Worm (Caenorhabditis elegans) whole organism, L4 larva: ENCODE measurements around the gene srxa-6.
A peak's percentile ranks its signal among the peaks of the same experiment; 100 is the strongest.

Experiments
- F37D6.2 ChIP-seq: sonication (generic microtip); optimal IDR thresholded peaks from 2 replicates; lab custom pipeline; 2016; ENCODE audit warnings: mild to moderate bottlenecking, missing genetic modification characterization, missing compliant biosample characterization
- T20F7.1 ChIP-seq: fragments of 200-800 bp; sonication (Bioruptor generic); optimal IDR thresholded peaks from 2 replicates; lab custom pipeline; 2018; ENCODE audit warnings: mild to moderate bottlenecking, missing genetic modification characterization, missing compliant biosample characterization
- Y105C5A.15 ChIP-seq: fragments of 200-800 bp; sonication (Bioruptor generic); IDR thresholded peaks from 2 replicates; pipeline ENCODE4 v1.3.6; 2022; ENCODE audit warnings: missing genetic modification characterization, missing compliant biosample characterization
- aha-1 ChIP-seq: fragments of 150-350 bp; peaks from one replicate; lab custom pipeline; 2014; ENCODE audit warnings: missing biosample characterization, missing genetic modification characterization
- aly-2 ChIP-seq: sonication (generic microtip); optimal IDR thresholded peaks from 2 replicates; lab custom pipeline; 2018; ENCODE audit warnings: missing biosample characterization, missing genetic modification characterization
- arid-1 ChIP-seq: fragments of 200-800 bp; sonication (Bioruptor generic); conservative IDR thresholded peaks from 2 replicates; pipeline ENCODE4 v1.3.6; 2022; ENCODE audit warnings: missing genetic modification reagents, missing genetic modification characterization, missing compliant biosample characterization
- ceh-28 ChIP-seq: fragments of 150-350 bp; optimal IDR thresholded peaks from 2 replicates; lab custom pipeline; 2014; ENCODE audit warnings: missing biosample characterization, missing genetic modification reagents, missing genetic modification characterization
- ctbp-1 ChIP-seq: fragments of 200-800 bp; sonication (Bioruptor generic); IDR thresholded peaks from 2 replicates; pipeline ENCODE4 v1.3.6; 2022; ENCODE audit warnings: missing genetic modification reagents, missing genetic modification characterization, missing compliant biosample characterization
- daf-16 ChIP-seq, 3 experiments: sonication (generic microtip); optimal IDR thresholded peaks; 2 replicates each; lab custom pipeline; 2016 to 2017; ENCODE audit warnings: missing genetic modification characterization in 3 of 3, missing genetic modification reagents in 3 of 3, mild to moderate bottlenecking in 2 of 3, missing compliant biosample characterization in 2 of 3, missing biosample characterization in 1 of 3, moderate library complexity in 1 of 3
- daf-19 ChIP-seq: fragments of 200-800 bp; sonication (Bioruptor generic); conservative IDR thresholded peaks from 2 replicates; pipeline ENCODE4 v1.3.6; 2022; ENCODE audit warnings: missing genetic modification characterization, missing compliant biosample characterization
- dmd-6 ChIP-seq: fragments of 200-800 bp; sonication (Bioruptor generic); IDR thresholded peaks from 2 replicates; pipeline ENCODE4 v1.3.6; 2022; ENCODE audit warnings: missing genetic modification reagents, missing genetic modification characterization, missing compliant biosample characterization
- dmd-8 ChIP-seq: fragments of 200-800 bp; sonication (Bioruptor generic); IDR thresholded peaks from 2 replicates; pipeline ENCODE4 v1.3.6; 2022; ENCODE audit warnings: missing genetic modification characterization, missing compliant biosample characterization
- duxl-1 ChIP-seq: sonication (generic microtip); optimal IDR thresholded peaks from 2 replicates; lab custom pipeline; 2016; ENCODE audit warnings: mild to moderate bottlenecking, missing genetic modification characterization, moderate library complexity, missing compliant biosample characterization; ENCODE audit not compliant: poor library complexity
- dve-1 ChIP-seq: sonication (generic microtip); optimal IDR thresholded peaks from 2 replicates; lab custom pipeline; 2017; ENCODE audit warnings: antibody characterized with exemption, mild to moderate bottlenecking, missing genetic modification characterization, missing compliant biosample characterization; ENCODE audit not compliant: insufficient read depth
- egl-43 ChIP-seq: fragments of 200-800 bp; sonication (Bioruptor generic); IDR thresholded peaks from 2 replicates; pipeline ENCODE4 v1.3.6; 2022; ENCODE audit warnings: missing genetic modification reagents, missing genetic modification characterization, missing compliant biosample characterization
- hlh-11 ChIP-seq: fragments of 200-800 bp; sonication (Bioruptor generic); optimal IDR thresholded peaks from 2 replicates; lab custom pipeline; 2018; ENCODE audit warnings: mild to moderate bottlenecking, missing genetic modification characterization, missing compliant biosample characterization
- hlh-30 ChIP-seq: sonication (generic microtip); optimal IDR thresholded peaks from 2 replicates; lab custom pipeline; 2017; ENCODE audit warnings: antibody characterized with exemption, mild to moderate bottlenecking, missing genetic modification characterization, missing compliant biosample characterization; ENCODE audit not compliant: insufficient read depth
- hmg-1.1 ChIP-seq: fragments of 200-800 bp; sonication (Bioruptor generic); IDR thresholded peaks from 2 replicates; pipeline ENCODE4 v1.3.6; 2022; ENCODE audit warnings: missing genetic modification reagents, missing genetic modification characterization, missing compliant biosample characterization
- jun-1 ChIP-seq: fragments of 150-350 bp; optimal IDR thresholded peaks from 2 replicates; lab custom pipeline; 2014; ENCODE audit warnings: missing biosample characterization, missing genetic modification reagents, missing genetic modification characterization
- lim-7 ChIP-seq: fragments of 200-800 bp; sonication (Bioruptor generic); IDR thresholded peaks from 2 replicates; pipeline ENCODE4 v1.3.6; 2022; ENCODE audit warnings: missing genetic modification characterization, missing compliant biosample characterization
- lin-13 ChIP-seq: fragments of 150-350 bp; optimal IDR thresholded peaks from 2 replicates; lab custom pipeline; 2014; ENCODE audit warnings: missing biosample characterization, missing genetic modification reagents, missing genetic modification characterization
- lin-39 ChIP-seq: fragments of 150-350 bp; optimal IDR thresholded peaks from 2 replicates; lab custom pipeline; 2014; ENCODE audit warnings: missing biosample characterization, missing genetic modification reagents, missing genetic modification characterization
- lsy-2 ChIP-seq, 2 experiments: fragments of 150-350 bp in 1 of 2; sonication (generic microtip) in 1 of 2; optimal IDR thresholded peaks; 2 replicates each; lab custom pipeline; 2014 to 2017; ENCODE audit warnings: missing biosample characterization in 2 of 2, missing genetic modification characterization in 2 of 2
- madf-5 ChIP-seq, 2 experiments: fragments of 200-800 bp; sonication (Bioruptor generic); IDR thresholded peaks; 2 replicates each; pipeline ENCODE4 v1.3.6; 2022; ENCODE audit warnings: missing compliant biosample characterization in 2 of 2, missing genetic modification characterization in 2 of 2
- mdl-1 ChIP-seq, 2 experiments: fragments of 150-350 bp in 1 of 2; sonication (generic microtip) in 1 of 2; optimal IDR thresholded peaks; 2 replicates each; lab custom pipeline; 2014 to 2017; ENCODE audit warnings: missing biosample characterization in 2 of 2, missing genetic modification characterization in 2 of 2
- mep-1 ChIP-seq: fragments of 150-350 bp; sonication (generic microtip); optimal IDR thresholded peaks from 3 replicates; lab custom pipeline; 2014; ENCODE audit warnings: missing biosample characterization, missing genetic modification characterization
- mes-2 ChIP-seq: sonication (generic microtip); optimal IDR thresholded peaks from 2 replicates; lab custom pipeline; 2016; ENCODE audit warnings: missing genotype, mild to moderate bottlenecking, missing genetic modification characterization, missing compliant biosample characterization; ENCODE audit not compliant: poor library complexity, severe bottlenecking
- nhr-11 ChIP-seq: fragments of 150-350 bp; optimal IDR thresholded peaks from 2 replicates; lab custom pipeline; 2014; ENCODE audit warnings: missing biosample characterization, missing genetic modification characterization
- nhr-111 ChIP-seq: fragments of 200-800 bp; sonication (Bioruptor generic); optimal IDR thresholded peaks from 2 replicates; lab custom pipeline; 2018; ENCODE audit warnings: mild to moderate bottlenecking, missing genetic modification characterization, missing compliant biosample characterization
- nhr-25 ChIP-seq: sonication (generic microtip); optimal IDR thresholded peaks from 2 replicates; lab custom pipeline; 2017; ENCODE audit warnings: missing genetic modification characterization, mild to moderate bottlenecking, missing compliant biosample characterization, antibody characterized with exemption, moderate library complexity, borderline replicate concordance; ENCODE audit not compliant: insufficient read depth
- nhr-48 ChIP-seq: sonication (generic microtip); optimal IDR thresholded peaks from 2 replicates; lab custom pipeline; 2016; ENCODE audit warnings: mild to moderate bottlenecking, missing genetic modification characterization, missing compliant biosample characterization
- nhr-6 ChIP-seq: fragments of 150-350 bp; optimal IDR thresholded peaks from 2 replicates; lab custom pipeline; 2014; ENCODE audit warnings: missing biosample characterization, missing genetic modification characterization
- rbr-2 ChIP-seq: sonication (generic microtip); optimal IDR thresholded peaks from 2 replicates; lab custom pipeline; 2016; ENCODE audit warnings: missing genotype, missing genetic modification characterization, missing compliant biosample characterization
- skn-1 ChIP-seq: fragments of 150-350 bp; optimal IDR thresholded peaks from 2 replicates; lab custom pipeline; 2014; ENCODE audit warnings: missing biosample characterization, missing genetic modification characterization
- snpc-1.2 ChIP-seq: fragments of 200-800 bp; sonication (Bioruptor generic); IDR thresholded peaks from 2 replicates; pipeline ENCODE4 v1.3.6; 2022; ENCODE audit warnings: missing genetic modification reagents, missing genetic modification characterization, missing compliant biosample characterization
- snpc-4 ChIP-seq: fragments of 150-350 bp; optimal IDR thresholded peaks from 2 replicates; lab custom pipeline; 2014; ENCODE audit warnings: missing biosample characterization, missing genetic modification characterization
- spr-1 ChIP-seq: sonication (generic microtip); optimal IDR thresholded peaks from 2 replicates; lab custom pipeline; 2016; ENCODE audit warnings: mild to moderate bottlenecking, missing genetic modification characterization, missing compliant biosample characterization
- spr-3 ChIP-seq: fragments of 200-800 bp; sonication (Bioruptor generic); optimal IDR thresholded peaks from 2 replicates; lab custom pipeline; 2018; ENCODE audit warnings: mild to moderate bottlenecking, missing genetic modification characterization, missing compliant biosample characterization
- unc-62 ChIP-seq, 3 experiments: fragments of 150-350 bp in 1 of 3; sonication (generic microtip); optimal IDR thresholded peaks in 2 of 3; peaks in 1 of 3; 1 replicate in 1 of 3; 2 replicates in 2 of 3; lab custom pipeline; 2014 to 2017; ENCODE audit warnings: missing biosample characterization in 3 of 3, missing genetic modification characterization in 3 of 3, missing genetic modification reagents in 3 of 3, missing genotype in 1 of 3
- zfp-2 ChIP-seq: sonication (generic microtip); optimal IDR thresholded peaks from 2 replicates; lab custom pipeline; 2016; ENCODE audit warnings: mild to moderate bottlenecking, missing genetic modification characterization, missing compliant biosample characterization
- ztf-7 ChIP-seq: fragments of 150-350 bp; optimal IDR thresholded peaks from 2 replicates; lab custom pipeline; 2014; ENCODE audit warnings: missing biosample characterization, missing genetic modification characterization

srxa-6 gene

ce11 chrV:20779707-20780346 lies 45.1 kb downstream of the srxa-6 start (continued):
- TF ChIP-seq daf-16 (GFP tag; optimal IDR thresholded peaks at IDR 0.05; lab: Kevin White, UChicago) (no peak), daf-16 (tag; optimal IDR thresholded peaks at IDR 0.05; lab: Kevin White, UChicago) (peak; percentile 14), snpc-4 (tag; lab: Kevin White, UChicago) (no peak), nhr-111 (GFP tag; lab: Kevin White, UChicago) (no peak), dmd-8 (GFP tag; lab: Robert Waterston, UW) (no peak)

ce11 chrV:20780400-20780799 lies 45.6 kb downstream of the srxa-6 start, which contains the start of gene hif-1:
hif-1 (plus strand) TSS chrV:20780407.
- TF ChIP-seq ctbp-1 = no peak
- TF ChIP-seq arid-1 = no peak
- no peak for TF ChIP-seq spr-3
- no peak for TF ChIP-seq madf-5 (GFP tag; IDR thresholded peaks at IDR 0.05; lab: Robert Waterston, UW)
- TF ChIP-seq unc-62 (GFP tag; optimal IDR thresholded peaks at IDR 0.05 in 1 of 2; lab: Kevin White, UChicago) = peak in 1 of 2 experiments; percentile 58
- TF ChIP-seq unc-62 (tag; optimal IDR thresholded peaks at IDR 0.05; lab: Kevin White, UChicago) = no peak
- no peak for TF ChIP-seq lin-13 (GFP tag; lab: Kevin White, UChicago)
- no peak for TF ChIP-seq ztf-7 (tag; lab: Kevin White, UChicago)
- no peak for TF ChIP-seq nhr-48 (tag; lab: Kevin White, UChicago)
- no peak for TF ChIP-seq aly-2 (tag; lab: Kevin White, UChicago)
- TF ChIP-seq ceh-28 (tag; lab: Kevin White, UChicago) = no peak
- no peak for TF ChIP-seq lin-39 (tag; lab: Kevin White, UChicago)
- no peak for TF ChIP-seq daf-19
- no peak for TF ChIP-seq spr-1 (tag; lab: Kevin White, UChicago)
- 0 out of 2 replicates have a peak, but pooled peaks have one; percentile 18 for TF ChIP-seq egl-43

- no peak for TF ChIP-seq lim-7
- peak; percentile 97 for TF ChIP-seq aha-1 (tag; lab: Kevin White, UChicago)
- no peak for TF ChIP-seq lsy-2 (tag; optimal IDR thresholded peaks at IDR 0.05; lab: Kevin White, UChicago)
- no peak for TF ChIP-seq dmd-6 (GFP tag; lab: Robert Waterston, UW)
- TF ChIP-seq mes-2 (tag; lab: Kevin White, UChicago) = peak; percentile 32
- no peak for TF ChIP-seq Y105C5A.15 (GFP tag; lab: Robert Waterston, UW)
- no peak for TF ChIP-seq madf-5 (GFP tag; IDR thresholded peaks at IDR 0.05; lab: Robert Waterston, UW)
- no peak for TF ChIP-seq mdl-1 (tag; optimal IDR thresholded peaks at IDR 0.05; lab: Kevin White, UChicago)
- TF ChIP-seq unc-62 (GFP tag; optimal IDR thresholded peaks at IDR 0.05 in 1 of 2; lab: Kevin White, UChicago) = peak in 1 of 2 experiments; percentile 51
- TF ChIP-seq unc-62 (tag; optimal IDR thresholded peaks at IDR 0.05; lab: Kevin White, UChicago) = no peak
- TF ChIP-seq dve-1 = peak; percentile 27
- TF ChIP-seq nhr-25 (tag; lab: Kevin White, UChicago) = no peak
- TF ChIP-seq egl-43 = no peak
- TF ChIP-seq ceh-28 (tag; lab: Kevin White, UChicago) = no peak
These were observed 46.7 kb downstream of the srxa-6 start for ce11 chrV:20781346-20781952.

ce11 chrV:20782188-20782587 lies 47.4 kb downstream of the srxa-6 start:
- TF ChIP-seq unc-62 (GFP tag; optimal IDR thresholded peaks at IDR 0.05 in 1 of 2; lab: Kevin White, UChicago) = peak in 1 of 2 experiments; percentile 52
- no peak for TF ChIP-seq unc-62 (tag; optimal IDR thresholded peaks at IDR 0.05; lab: Kevin White, UChicago)
- TF ChIP-seq ceh-28 (tag; lab: Kevin White, UChicago) = no peak
- peak; percentile 17 for TF ChIP-seq duxl-1 (tag; lab: Kevin White, UChicago)
- peak; percentile 43 for TF ChIP-seq nhr-11 (tag; lab: Kevin White, UChicago)
- TF ChIP-seq aha-1 (tag; lab: Kevin White, UChicago) = peak; percentile 82
- TF ChIP-seq mep-1 = peak; percentile 82
- no peak for TF ChIP-seq snpc-1.2
- TF ChIP-seq hlh-11 (tag; lab: Kevin White, UChicago) = peak; percentile 43
- peak; percentile 55; the same call in 1 of the 2 replicates for TF ChIP-seq hmg-1.1 (GFP tag; lab: Robert Waterston, UW)
- TF ChIP-seq skn-1 (tag; lab: Kevin White, UChicago) = no peak
- TF ChIP-seq zfp-2 = no peak
- peak; percentile 83 for TF ChIP-seq ctbp-1
- peak; percentile 84 for TF ChIP-seq hlh-30 (tag; lab: Kevin White, UChicago)
- TF ChIP-seq jun-1 (tag; lab: Kevin White, UChicago) = no peak
- TF ChIP-seq nhr-25 (tag; lab: Kevin White, UChicago) = no peak
- TF ChIP-seq arid-1 = 0 out of 2 replicates have a peak, but pooled peaks have one; percentile 10
- TF ChIP-seq rbr-2 (tag; lab: Kevin White, UChicago) = peak; percentile 47
- TF ChIP-seq daf-19 = no peak
- no peak for TF ChIP-seq nhr-6 (tag; lab: Kevin White, UChicago)
- TF ChIP-seq F37D6.2 (tag; lab: Kevin White, UChicago) = peak; percentile 39
- peak; percentile 15 for TF ChIP-seq T20F7.1 (GFP tag; lab: Kevin White, UChicago)
